Worm (Caenorhabditis elegans) whole organism, L4 larva: ENCODE data around the gene col-116.

Source experiments
- F49E8.2 ChIP-seq: sonication (generic microtip); optimal IDR thresholded peaks from 2 replicates; lab custom pipeline; 2016; ENCODE audit warnings: missing compliant biosample characterization, mild to moderate bottlenecking, missing genetic modification characterization, borderline replicate concordance
- R02D3.7 ChIP-seq: fragments of 150-350 bp; sonication (generic microtip); optimal IDR thresholded peaks from 3 replicates; lab custom pipeline; 2014; ENCODE audit warnings: missing biosample characterization, missing genetic modification characterization
- T20F7.1 ChIP-seq: fragments of 200-800 bp; sonication (Bioruptor generic); optimal IDR thresholded peaks from 2 replicates; lab custom pipeline; 2018; ENCODE audit warnings: mild to moderate bottlenecking, missing genetic modification characterization, missing compliant biosample characterization
- T26A8.4 ChIP-seq: fragments of 200-800 bp; sonication (Bioruptor generic); IDR thresholded peaks from 2 replicates; pipeline ENCODE4 v1.3.6; 2022; ENCODE audit warnings: missing genetic modification characterization, missing compliant biosample characterization
- Y105C5A.15 ChIP-seq: fragments of 200-800 bp; sonication (Bioruptor generic); IDR thresholded peaks from 2 replicates; pipeline ENCODE4 v1.3.6; 2022; ENCODE audit warnings: missing genetic modification characterization, missing compliant biosample characterization
- Y48G9A.11 ChIP-seq: fragments of 200-800 bp; sonication (Bioruptor generic); IDR thresholded peaks from 2 replicates; pipeline ENCODE4 v1.3.6; 2022; ENCODE audit warnings: missing genetic modification reagents, missing genetic modification characterization, missing compliant biosample characterization
- Y5F2A.4 ChIP-seq: fragments of 200-800 bp; sonication (Bioruptor generic); optimal IDR thresholded peaks from 2 replicates; lab custom pipeline; 2018; ENCODE audit warnings: mild to moderate bottlenecking, missing genetic modification characterization, missing compliant biosample characterization
- ZK337.2 ChIP-seq: fragments of 200-800 bp; sonication (Bioruptor generic); IDR thresholded peaks from 2 replicates; pipeline ENCODE4 v1.3.6; 2022; ENCODE audit warnings: missing genetic modification reagents, missing genetic modification characterization, missing compliant biosample characterization
- aha-1 ChIP-seq: fragments of 150-350 bp; peaks from one replicate; lab custom pipeline; 2014; ENCODE audit warnings: missing biosample characterization, missing genetic modification characterization
- ama-1 ChIP-seq: fragments of 150-350 bp; optimal IDR thresholded peaks from 2 replicates; lab custom pipeline; 2014; ENCODE audit warnings: inconsistent platforms, mixed read lengths
- arid-1 ChIP-seq: fragments of 200-800 bp; sonication (Bioruptor generic); conservative IDR thresholded peaks from 2 replicates; pipeline ENCODE4 v1.3.6; 2022; ENCODE audit warnings: missing genetic modification reagents, missing genetic modification characterization, missing compliant biosample characterization
- ces-1 ChIP-seq: fragments of 150-350 bp; sonication (generic microtip); optimal IDR thresholded peaks from 4 replicates; lab custom pipeline; 2014; ENCODE audit warnings: missing biosample characterization, missing genetic modification reagents, missing genetic modification characterization
- ctbp-1 ChIP-seq: fragments of 200-800 bp; sonication (Bioruptor generic); IDR thresholded peaks from 2 replicates; pipeline ENCODE4 v1.3.6; 2022; ENCODE audit warnings: missing genetic modification reagents, missing genetic modification characterization, missing compliant biosample characterization
- daf-12 ChIP-seq: fragments of 150-350 bp; optimal IDR thresholded peaks from 2 replicates; lab custom pipeline; 2014; ENCODE audit warnings: missing biosample characterization, missing genetic modification reagents, missing genetic modification characterization
- daf-16 ChIP-seq, 3 experiments: sonication (generic microtip); optimal IDR thresholded peaks; 2 replicates each; lab custom pipeline; 2016 to 2017; ENCODE audit warnings: missing genetic modification characterization in 3 of 3, missing genetic modification reagents in 3 of 3, mild to moderate bottlenecking in 2 of 3, missing compliant biosample characterization in 2 of 3, missing biosample characterization in 1 of 3, moderate library complexity in 1 of 3
- daf-19 ChIP-seq: fragments of 200-800 bp; sonication (Bioruptor generic); conservative IDR thresholded peaks from 2 replicates; pipeline ENCODE4 v1.3.6; 2022; ENCODE audit warnings: missing genetic modification characterization, missing compliant biosample characterization
- dmd-8 ChIP-seq: fragments of 200-800 bp; sonication (Bioruptor generic); IDR thresholded peaks from 2 replicates; pipeline ENCODE4 v1.3.6; 2022; ENCODE audit warnings: missing genetic modification characterization, missing compliant biosample characterization
- dmd-9 ChIP-seq: fragments of 200-800 bp; sonication (Bioruptor generic); IDR thresholded peaks from 2 replicates; pipeline ENCODE4 v1.3.6; 2022; ENCODE audit warnings: missing genetic modification reagents, missing genetic modification characterization, missing compliant biosample characterization
- duxl-1 ChIP-seq: sonication (generic microtip); optimal IDR thresholded peaks from 2 replicates; lab custom pipeline; 2016; ENCODE audit warnings: mild to moderate bottlenecking, missing genetic modification characterization, moderate library complexity, missing compliant biosample characterization; ENCODE audit not compliant: poor library complexity
- egl-43 ChIP-seq: fragments of 200-800 bp; sonication (Bioruptor generic); IDR thresholded peaks from 2 replicates; pipeline ENCODE4 v1.3.6; 2022; ENCODE audit warnings: missing genetic modification reagents, missing genetic modification characterization, missing compliant biosample characterization
- fkh-10 ChIP-seq: fragments of 150-350 bp; optimal IDR thresholded peaks from 2 replicates; lab custom pipeline; 2014; ENCODE audit warnings: missing biosample characterization, missing genetic modification reagents, missing genetic modification characterization
- gei-8 ChIP-seq: fragments of 200-800 bp; sonication (Bioruptor generic); optimal IDR thresholded peaks from 2 replicates; lab custom pipeline; 2018; ENCODE audit warnings: mild to moderate bottlenecking, missing genetic modification characterization, missing compliant biosample characterization
- hlh-11 ChIP-seq: fragments of 200-800 bp; sonication (Bioruptor generic); optimal IDR thresholded peaks from 2 replicates; lab custom pipeline; 2018; ENCODE audit warnings: mild to moderate bottlenecking, missing genetic modification characterization, missing compliant biosample characterization
- hlh-30 ChIP-seq: sonication (generic microtip); optimal IDR thresholded peaks from 2 replicates; lab custom pipeline; 2017; ENCODE audit warnings: antibody characterized with exemption, mild to moderate bottlenecking, missing genetic modification characterization, missing compliant biosample characterization; ENCODE audit not compliant: insufficient read depth
- hmg-1.1 ChIP-seq: fragments of 200-800 bp; sonication (Bioruptor generic); IDR thresholded peaks from 2 replicates; pipeline ENCODE4 v1.3.6; 2022; ENCODE audit warnings: missing genetic modification reagents, missing genetic modification characterization, missing compliant biosample characterization
- lim-7 ChIP-seq: fragments of 200-800 bp; sonication (Bioruptor generic); IDR thresholded peaks from 2 replicates; pipeline ENCODE4 v1.3.6; 2022; ENCODE audit warnings: missing genetic modification characterization, missing compliant biosample characterization
- lin-1 ChIP-seq: fragments of 200-800 bp; sonication (Bioruptor generic); IDR thresholded peaks from 2 replicates; pipeline ENCODE4 v1.3.6; 2022; ENCODE audit warnings: missing genetic modification reagents, missing genetic modification characterization, missing compliant biosample characterization
- lin-13 ChIP-seq: fragments of 150-350 bp; optimal IDR thresholded peaks from 2 replicates; lab custom pipeline; 2014; ENCODE audit warnings: missing biosample characterization, missing genetic modification reagents, missing genetic modification characterization
- lin-15B ChIP-seq: fragments of 150-350 bp; sonication (generic microtip); optimal IDR thresholded peaks from 3 replicates; lab custom pipeline; 2014; ENCODE audit warnings: missing biosample characterization, missing genetic modification characterization
- lin-29 ChIP-seq: fragments of 200-800 bp; sonication (Bioruptor generic); IDR thresholded peaks from 2 replicates; pipeline ENCODE4 v1.3.6; 2022; ENCODE audit warnings: missing genetic modification reagents, missing genetic modification characterization, missing compliant biosample characterization
- lin-38 ChIP-seq: fragments of 200-800 bp; sonication (Bioruptor generic); IDR thresholded peaks from 2 replicates; pipeline ENCODE4 v1.3.6; 2022; ENCODE audit warnings: missing genetic modification reagents, missing genetic modification characterization, missing compliant biosample characterization
- lin-39 ChIP-seq: fragments of 150-350 bp; optimal IDR thresholded peaks from 2 replicates; lab custom pipeline; 2014; ENCODE audit warnings: missing biosample characterization, missing genetic modification reagents, missing genetic modification characterization
- lsy-2 ChIP-seq, 2 experiments: fragments of 150-350 bp in 1 of 2; sonication (generic microtip) in 1 of 2; optimal IDR thresholded peaks; 2 replicates each; lab custom pipeline; 2014 to 2017; ENCODE audit warnings: missing biosample characterization in 2 of 2, missing genetic modification characterization in 2 of 2
- mdt-29 ChIP-seq: fragments of 200-800 bp; sonication (Bioruptor generic); IDR thresholded peaks from 2 replicates; pipeline ENCODE4 v1.3.6; 2022; ENCODE audit warnings: missing genetic modification reagents, missing genetic modification characterization, missing compliant biosample characterization
- mes-2 ChIP-seq: sonication (generic microtip); optimal IDR thresholded peaks from 2 replicates; lab custom pipeline; 2016; ENCODE audit warnings: missing genotype, mild to moderate bottlenecking, missing genetic modification characterization, missing compliant biosample characterization; ENCODE audit not compliant: poor library complexity, severe bottlenecking
- mxl-3 ChIP-seq: fragments of 200-800 bp; sonication (Bioruptor generic); optimal IDR thresholded peaks from 2 replicates; lab custom pipeline; 2018; ENCODE audit warnings: mild to moderate bottlenecking, missing genetic modification characterization, missing compliant biosample characterization
- nhr-11 ChIP-seq: fragments of 150-350 bp; optimal IDR thresholded peaks from 2 replicates; lab custom pipeline; 2014; ENCODE audit warnings: missing biosample characterization, missing genetic modification characterization
- nhr-25 ChIP-seq: sonication (generic microtip); optimal IDR thresholded peaks from 2 replicates; lab custom pipeline; 2017; ENCODE audit warnings: missing genetic modification characterization, mild to moderate bottlenecking, missing compliant biosample characterization, antibody characterized with exemption, moderate library complexity, borderline replicate concordance; ENCODE audit not compliant: insufficient read depth
- nhr-76 ChIP-seq: fragments of 150-350 bp; optimal IDR thresholded peaks from 2 replicates; lab custom pipeline; 2014; ENCODE audit warnings: missing biosample characterization, missing genetic modification characterization
- pqm-1 ChIP-seq: sonication (generic microtip); optimal IDR thresholded peaks from 2 replicates; lab custom pipeline; 2017; ENCODE audit warnings: missing biosample characterization, missing genetic modification characterization
- saeg-2 ChIP-seq: fragments of 200-800 bp; sonication (Bioruptor generic); IDR thresholded peaks from 2 replicates; pipeline ENCODE4 v1.3.6; 2022; ENCODE audit warnings: missing genetic modification reagents, missing genetic modification characterization, missing compliant biosample characterization
- sdz-12 ChIP-seq: fragments of 200-800 bp; sonication (Bioruptor generic); optimal IDR thresholded peaks from 2 replicates; lab custom pipeline; 2018; ENCODE audit warnings: mild to moderate bottlenecking, missing genetic modification characterization, missing compliant biosample characterization
- snpc-1.2 ChIP-seq: fragments of 200-800 bp; sonication (Bioruptor generic); IDR thresholded peaks from 2 replicates; pipeline ENCODE4 v1.3.6; 2022; ENCODE audit warnings: missing genetic modification reagents, missing genetic modification characterization, missing compliant biosample characterization
- spr-1 ChIP-seq: sonication (generic microtip); optimal IDR thresholded peaks from 2 replicates; lab custom pipeline; 2016; ENCODE audit warnings: mild to moderate bottlenecking, missing genetic modification characterization, missing compliant biosample characterization
- spr-3 ChIP-seq: fragments of 200-800 bp; sonication (Bioruptor generic); optimal IDR thresholded peaks from 2 replicates; lab custom pipeline; 2018; ENCODE audit warnings: mild to moderate bottlenecking, missing genetic modification characterization, missing compliant biosample characterization
- unc-130 ChIP-seq: sonication (generic microtip); optimal IDR thresholded peaks from 2 replicates; lab custom pipeline; 2016; ENCODE audit warnings: missing genetic modification reagents, missing genetic modification characterization, missing compliant biosample characterization
- unc-39 ChIP-seq: sonication (generic microtip); optimal IDR thresholded peaks from 2 replicates; lab custom pipeline; 2017; ENCODE audit warnings: missing biosample characterization, missing genetic modification characterization
- zag-1 ChIP-seq: fragments of 150-350 bp; optimal IDR thresholded peaks from 2 replicates; lab custom pipeline; 2014; ENCODE audit warnings: missing biosample characterization, missing genetic modification characterization
- zfp-3 ChIP-seq: fragments of 200-800 bp; sonication (Bioruptor generic); conservative IDR thresholded peaks from 2 replicates; pipeline ENCODE4 v1.3.6; 2022; ENCODE audit warnings: missing genetic modification reagents, missing genetic modification characterization, missing compliant biosample characterization

col-116 gene

ce11 chrIV:8377501-8377900 lies 21.8 kb downstream of the col-116 start, which contains the start of gene D2096.7:
TSS of gene D2096.7 (minus strand) at chrIV:8377630.
- TF ChIP-seq duxl-1 (tag; lab: Kevin White, UChicago) (peak; percentile 44), unc-130 (GFP tag; lab: Kevin White, UChicago) (peak; percentile 70), nhr-11 (tag; lab: Kevin White, UChicago) (no peak), daf-12 (tag; lab: Kevin White, UChicago) (no peak), aha-1 (no peak), spr-1 (tag; lab: Kevin White, UChicago) (peak; percentile 33), mxl-3 (peak; percentile 39), T26A8.4 (GFP tag; lab: Robert Waterston, UW) (peak; percentile 69), egl-43 (GFP tag; lab: Robert Waterston, UW) (peak; percentile 69), dmd-9 (GFP tag; lab: Robert Waterston, UW) (no peak), nhr-25 (tag; lab: Kevin White, UChicago) (no peak), snpc-1.2 (GFP tag; lab: Robert Waterston, UW) (peak; percentile 90), hmg-1.1 (0 out of 2 replicates have a peak, but pooled peaks have one; percentile 20), lin-15B (tag; lab: Kevin White, UChicago) (no peak), lin-39 (no peak), unc-39 (tag; lab: Kevin White, UChicago) (no peak), mes-2 (tag; lab: Kevin White, UChicago) (peak; percentile 28), Y48G9A.11 (GFP tag; lab: Robert Waterston, UW) (peak; percentile 85), ces-1 (GFP tag; lab: Kevin White, UChicago) (no peak), nhr-76 (tag; lab: Kevin White, UChicago) (no peak), arid-1 (peak; percentile 76), F49E8.2 (tag; lab: Kevin White, UChicago) (peak; percentile 94), Y5F2A.4 (GFP tag; lab: Kevin White, UChicago) (peak; percentile 62), sdz-12 (GFP tag; lab: Kevin White, UChicago) (no peak), daf-16 (GFP tag; optimal IDR thresholded peaks at IDR 0.05; lab: Kevin White, UChicago) (peak in 1 of 2 experiments; percentile 11), daf-16 (tag; optimal IDR thresholded peaks at IDR 0.05; lab: Kevin White, UChicago) (peak; percentile 28), lsy-2 (tag; optimal IDR thresholded peaks at IDR 0.05; lab: Kevin White, UChicago) (no peak), dmd-8 (GFP tag; lab: Robert Waterston, UW) (peak; percentile 64; the same call in 1 of the 2 replicates), spr-3 (peak; percentile 42), lin-38 (GFP tag; lab: Robert Waterston, UW) (peak; percentile 82), hlh-11 (no peak), pqm-1 (tag; lab: Kevin White, UChicago) (no peak), lin-29 (no peak), R02D3.7 (no peak), saeg-2 (GFP tag; lab: Robert Waterston, UW) (peak; percentile 47; the same call in 1 of the 2 replicates), zag-1 (tag; lab: Kevin White, UChicago) (no peak), lin-13 (peak; percentile 64), hlh-30 (tag; lab: Kevin White, UChicago) (no peak), ama-1 (lab: Kevin White, UChicago) (peak; percentile 89), lim-7 (peak; percentile 66; the same call in 1 of the 2 replicates), ctbp-1 (GFP tag; lab: Robert Waterston, UW) (peak; percentile 66), T20F7.1 (GFP tag; lab: Kevin White, UChicago) (peak; percentile 51), mdt-29 (GFP tag; lab: Robert Waterston, UW) (no peak), ZK337.2 (GFP tag; lab: Robert Waterston, UW) (0 out of 2 replicates have a peak, but pooled peaks have one; percentile 23), lin-1 (GFP tag; lab: Robert Waterston, UW) (0 out of 2 replicates have a peak, but pooled peaks have one; percentile 40), zfp-3 (GFP tag; lab: Robert Waterston, UW) (0 out of 2 replicates have a peak, but pooled peaks have one; percentile 36), daf-19 (peak; percentile 54; the same call in 1 of the 2 replicates), gei-8 (no peak), Y105C5A.15 (GFP tag; lab: Robert Waterston, UW) (peak; percentile 89), fkh-10 (GFP tag; lab: Kevin White, UChicago) (no peak)
